Fruit fly (Drosophila melanogaster): ENCODE data around the gene Ostgamma.

Gene Ostgamma

dm6 chr2L:8302766-8303479, 5.1 kb downstream of the Ostgamma start, which contains the start of the genes wol and Scgalpha:
TSS of gene wol (minus strand) at chr2L:8302985.
TSS of gene Scgalpha (plus strand) at chr2L:8303429.
- TF ChIP-seq pan (optimal IDR thresholded peaks at IDR 0.05) (no peak), EcR (GFP tag; optimal IDR thresholded peaks at IDR 0.05) (no peak), usp (GFP tag; optimal IDR thresholded peaks at IDR 0.05) (no peak), psq (optimal IDR thresholded peaks at IDR 0.05) (no peak), Dll (optimal IDR thresholded peaks at IDR 0.05) (no peak), CG8478 (optimal IDR thresholded peaks at IDR 0.05) (no peak)

dm6 chr2L:8300220-8301167, 7.5 kb downstream of the Ostgamma start, which contains the start of gene Btk:
TSS of gene Btk (minus strand) at chr2L:8301079.
- peak in 1 of 2 experiments; percentile 25 for TF ChIP-seq EcR (GFP tag; optimal IDR thresholded peaks at IDR 0.05)
- no peak for TF ChIP-seq usp (GFP tag; optimal IDR thresholded peaks at IDR 0.05)

dm6 chr2L:8299194-8299811, 8.7 kb downstream of the Ostgamma start:
- no peak for TF ChIP-seq psq (optimal IDR thresholded peaks at IDR 0.05)
- no peak for TF ChIP-seq CG8478 (optimal IDR thresholded peaks at IDR 0.05)
- TF ChIP-seq pan (optimal IDR thresholded peaks at IDR 0.05) = no peak
- no peak for TF ChIP-seq EcR (GFP tag; optimal IDR thresholded peaks at IDR 0.05)
- no peak for TF ChIP-seq Dll (optimal IDR thresholded peaks at IDR 0.05)
- TF ChIP-seq usp (GFP tag; optimal IDR thresholded peaks at IDR 0.05) = no peak

dm6 chr2L:8297070-8297469, 10.9 kb downstream of the Ostgamma start:
- TF ChIP-seq Dll (optimal IDR thresholded peaks at IDR 0.05) = no peak
- TF ChIP-seq EcR (GFP tag; optimal IDR thresholded peaks at IDR 0.05) = no peak
- TF ChIP-seq pan (optimal IDR thresholded peaks at IDR 0.05) = no peak
- no peak for TF ChIP-seq CG8478 (optimal IDR thresholded peaks at IDR 0.05)
- no peak for TF ChIP-seq usp (GFP tag; optimal IDR thresholded peaks at IDR 0.05)
- no peak for TF ChIP-seq psq (optimal IDR thresholded peaks at IDR 0.05)

- no peak for TF ChIP-seq usp (GFP tag; optimal IDR thresholded peaks at IDR 0.05)
- TF ChIP-seq psq (optimal IDR thresholded peaks at IDR 0.05) = no peak
- no peak for TF ChIP-seq pan (optimal IDR thresholded peaks at IDR 0.05)
- no peak for TF ChIP-seq CG8478 (optimal IDR thresholded peaks at IDR 0.05)
- TF ChIP-seq Dll (optimal IDR thresholded peaks at IDR 0.05) = no peak
- no peak for TF ChIP-seq EcR (GFP tag; optimal IDR thresholded peaks at IDR 0.05)
These were observed 11.6 kb downstream of the Ostgamma start for dm6 chr2L:8296395-8296794.

dm6 chr2L:8294043-8294442, 13.9 kb downstream of the Ostgamma start:
- TF ChIP-seq CG8478 (optimal IDR thresholded peaks at IDR 0.05) (no peak), psq (optimal IDR thresholded peaks at IDR 0.05) (no peak), pan (optimal IDR thresholded peaks at IDR 0.05) (no peak), Dll (optimal IDR thresholded peaks at IDR 0.05) (no peak), usp (GFP tag; optimal IDR thresholded peaks at IDR 0.05) (no peak), EcR (GFP tag; optimal IDR thresholded peaks at IDR 0.05) (no peak)

dm6 chr2L:8293449-8293848, 14.5 kb downstream of the Ostgamma start:
- TF ChIP-seq EcR (GFP tag; optimal IDR thresholded peaks at IDR 0.05) (no peak), CG8478 (optimal IDR thresholded peaks at IDR 0.05) (no peak), psq (optimal IDR thresholded peaks at IDR 0.05) (no peak), pan (optimal IDR thresholded peaks at IDR 0.05) (no peak), usp (GFP tag; optimal IDR thresholded peaks at IDR 0.05) (no peak), Dll (optimal IDR thresholded peaks at IDR 0.05) (no peak)

dm6 chr2L:8292159-8292887, 15.7 kb downstream of the Ostgamma start:
- TF ChIP-seq usp (GFP tag; optimal IDR thresholded peaks at IDR 0.05) (no peak), psq (optimal IDR thresholded peaks at IDR 0.05) (no peak), pan (optimal IDR thresholded peaks at IDR 0.05) (no peak), EcR (GFP tag; optimal IDR thresholded peaks at IDR 0.05) (no peak), CG8478 (optimal IDR thresholded peaks at IDR 0.05) (no peak)

- no peak for TF ChIP-seq usp (GFP tag; optimal IDR thresholded peaks at IDR 0.05)
- no peak for TF ChIP-seq psq (optimal IDR thresholded peaks at IDR 0.05)
- no peak for TF ChIP-seq Dll (optimal IDR thresholded peaks at IDR 0.05)
- TF ChIP-seq CG8478 (optimal IDR thresholded peaks at IDR 0.05) = no peak
- TF ChIP-seq EcR (GFP tag; optimal IDR thresholded peaks at IDR 0.05) = no peak
- no peak for TF ChIP-seq pan (optimal IDR thresholded peaks at IDR 0.05)
These were observed 17.2 kb downstream of the Ostgamma start for dm6 chr2L:8290653-8291233.

- no peak for TF ChIP-seq CG8478 (optimal IDR thresholded peaks at IDR 0.05)
- TF ChIP-seq EcR (GFP tag; optimal IDR thresholded peaks at IDR 0.05) = no peak
- TF ChIP-seq Dll (optimal IDR thresholded peaks at IDR 0.05) = no peak
- no peak for TF ChIP-seq psq (optimal IDR thresholded peaks at IDR 0.05)
- TF ChIP-seq usp (GFP tag; optimal IDR thresholded peaks at IDR 0.05) = no peak
- no peak for TF ChIP-seq pan (optimal IDR thresholded peaks at IDR 0.05)
These were observed 17.9 kb downstream of the Ostgamma start for dm6 chr2L:8290092-8290424.

Data from whole organism.